Worm (Caenorhabditis elegans) whole organism, early embryonic: ENCODE measurements around the gene F58E6.5.

Experiments used
- B0310.2 ChIP-seq: sonication (generic microtip); optimal IDR thresholded peaks from 2 replicates; lab custom pipeline; 2016; ENCODE audit warnings: mild to moderate bottlenecking, missing genetic modification characterization, missing compliant biosample characterization
- flt-1 ChIP-seq: fragments of 200-800 bp; sonication (Bioruptor generic); IDR thresholded peaks from 2 replicates; pipeline ENCODE4 v1.3.6; 2022; ENCODE audit warnings: missing genetic modification characterization, missing compliant biosample characterization
- scrt-1 ChIP-seq: fragments of 200-800 bp; sonication (Bioruptor generic); IDR thresholded peaks from 2 replicates; pipeline ENCODE4 v1.3.6; 2022; ENCODE audit warnings: missing genetic modification characterization, missing compliant biosample characterization

- no peak for TF ChIP-seq flt-1 (GFP tag; lab: Robert Waterston, UW)
- no peak for TF ChIP-seq scrt-1 (GFP tag; lab: Robert Waterston, UW)
- TF ChIP-seq B0310.2 (tag; lab: Kevin White, UChicago) = no peak
Observed at ce11 chrV:9744934-9745333, 9.4 kb downstream of the F58E6.5 start, which contains the start of gene F58E6.13.
